Worm (Caenorhabditis elegans) whole organism, L4 larva: ENCODE data around the gene nlp-30.

Experiments used
- R02D3.7 ChIP-seq: fragments of 150-350 bp; sonication (generic microtip); optimal IDR thresholded peaks from 3 replicates; lab custom pipeline; 2014; ENCODE audit warnings: missing biosample characterization, missing genetic modification characterization
- aha-1 ChIP-seq: fragments of 150-350 bp; peaks from one replicate; lab custom pipeline; 2014; ENCODE audit warnings: missing biosample characterization, missing genetic modification characterization
- ama-1 ChIP-seq: fragments of 150-350 bp; optimal IDR thresholded peaks from 2 replicates; lab custom pipeline; 2014; ENCODE audit warnings: inconsistent platforms, mixed read lengths
- ceh-20 ChIP-seq: fragments of 200-800 bp; sonication (Bioruptor generic); IDR thresholded peaks from 2 replicates; pipeline ENCODE4 v1.3.6; 2022; ENCODE audit warnings: missing genetic modification reagents, missing genetic modification characterization, missing compliant biosample characterization
- ceh-28 ChIP-seq: fragments of 150-350 bp; optimal IDR thresholded peaks from 2 replicates; lab custom pipeline; 2014; ENCODE audit warnings: missing biosample characterization, missing genetic modification reagents, missing genetic modification characterization
- ceh-82 ChIP-seq: sonication (generic microtip); optimal IDR thresholded peaks from 2 replicates; lab custom pipeline; 2017; ENCODE audit warnings: missing biosample characterization, missing genetic modification characterization
- fkh-10 ChIP-seq: fragments of 150-350 bp; optimal IDR thresholded peaks from 2 replicates; lab custom pipeline; 2014; ENCODE audit warnings: missing biosample characterization, missing genetic modification reagents, missing genetic modification characterization
- fos-1 ChIP-seq: fragments of 150-350 bp; optimal IDR thresholded peaks from 2 replicates; lab custom pipeline; 2014; ENCODE audit warnings: missing biosample characterization, missing genetic modification characterization
- mdt-29 ChIP-seq: fragments of 200-800 bp; sonication (Bioruptor generic); IDR thresholded peaks from 2 replicates; pipeline ENCODE4 v1.3.6; 2022; ENCODE audit warnings: missing genetic modification reagents, missing genetic modification characterization, missing compliant biosample characterization
- nhr-11 ChIP-seq: fragments of 150-350 bp; optimal IDR thresholded peaks from 2 replicates; lab custom pipeline; 2014; ENCODE audit warnings: missing biosample characterization, missing genetic modification characterization
- unc-130 ChIP-seq: sonication (generic microtip); optimal IDR thresholded peaks from 2 replicates; lab custom pipeline; 2016; ENCODE audit warnings: missing genetic modification reagents, missing genetic modification characterization, missing compliant biosample characterization
- unc-39 ChIP-seq: sonication (generic microtip); optimal IDR thresholded peaks from 2 replicates; lab custom pipeline; 2017; ENCODE audit warnings: missing biosample characterization, missing genetic modification characterization
- zag-1 ChIP-seq: fragments of 150-350 bp; optimal IDR thresholded peaks from 2 replicates; lab custom pipeline; 2014; ENCODE audit warnings: missing biosample characterization, missing genetic modification characterization
- ztf-11 ChIP-seq: fragments of 150-350 bp; optimal IDR thresholded peaks from 2 replicates; lab custom pipeline; 2014; ENCODE audit warnings: missing biosample characterization, missing genetic modification characterization

ce11 chrV:3935892-3936478 lies 45.8 kb upstream of the nlp-30 start, which contains the start of gene cyp-35A5:
- no peak for TF ChIP-seq ceh-82 (tag; lab: Kevin White, UChicago)
- no peak for TF ChIP-seq ztf-11
- no peak for TF ChIP-seq fos-1 (tag; lab: Kevin White, UChicago)
- no peak for TF ChIP-seq ceh-20 (GFP tag; lab: Robert Waterston, UW)
- TF ChIP-seq unc-130 (GFP tag; lab: Kevin White, UChicago) = no peak
- TF ChIP-seq mdt-29 = no peak
- TF ChIP-seq ama-1 (lab: Kevin White, UChicago) = no peak
- no peak for TF ChIP-seq zag-1 (tag; lab: Kevin White, UChicago)
- TF ChIP-seq fkh-10 (GFP tag; lab: Kevin White, UChicago) = no peak
- TF ChIP-seq R02D3.7 (tag; lab: Kevin White, UChicago) = no peak
- no peak for TF ChIP-seq ceh-28 (tag; lab: Kevin White, UChicago)
- TF ChIP-seq aha-1 = no peak
- no peak for TF ChIP-seq nhr-11
- no peak for TF ChIP-seq unc-39 (tag; lab: Kevin White, UChicago)
